Fruit fly (Drosophila melanogaster): ENCODE results near the gene mRpL2.
"Not testable (repeated sequence)": the region's sequence is repeated elsewhere in the genome, so short reads cannot be mapped to it uniquely, and the experiment has no call there.

DNA sequence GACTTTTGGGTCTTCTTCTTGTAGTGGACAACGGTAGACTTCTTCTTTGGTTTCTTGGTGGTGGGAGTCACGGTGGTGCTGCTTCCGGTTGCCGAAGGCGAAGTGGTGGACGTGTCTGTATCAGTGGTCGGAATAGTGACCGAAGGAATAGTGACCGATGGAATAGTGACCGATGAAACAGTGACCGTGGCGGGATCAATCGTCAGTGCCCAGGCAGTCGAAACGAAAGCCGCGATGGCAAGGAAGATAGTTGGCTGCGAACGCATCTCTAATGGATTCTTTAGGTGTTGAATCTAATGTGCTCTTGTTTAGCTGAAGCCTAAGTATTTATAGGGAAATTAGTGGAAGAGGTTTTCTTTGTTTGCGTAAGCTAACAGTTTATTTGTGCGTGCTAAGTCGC lies 11.4 kb downstream of the mRpL2 start, which contains the start of gene CG32074:
- not testable (repeated sequence) for TF ChIP-seq Hr39 (GFP tag; optimal IDR thresholded peaks at IDR 0.05); CG6163 (GFP tag; IDR thresholded peaks at IDR 0.05); CG6808 (GFP tag; optimal IDR thresholded peaks at IDR 0.05); fd85E (GFP tag; optimal IDR thresholded peaks at IDR 0.05); esn (GFP tag; optimal IDR thresholded peaks at IDR 0.05); CG31627 (GFP tag; optimal IDR thresholded peaks at IDR 0.05); Gug (GFP tag; IDR thresholded peaks at IDR 0.05); Lpt (GFP tag; optimal IDR thresholded peaks at IDR 0.05); OdsH (GFP tag; optimal IDR thresholded peaks at IDR 0.05); pdm3 (GFP tag; optimal IDR thresholded peaks at IDR 0.05); Smox (GFP tag; optimal IDR thresholded peaks at IDR 0.05)

All from whole organism, prepupa.